Fruit fly (Drosophila melanogaster): Measurements from ENCODE around the gene Ctps.
A peak's percentile ranks its signal among the peaks of the same experiment; 100 is the strongest.

The Ctps gene

DNA sequence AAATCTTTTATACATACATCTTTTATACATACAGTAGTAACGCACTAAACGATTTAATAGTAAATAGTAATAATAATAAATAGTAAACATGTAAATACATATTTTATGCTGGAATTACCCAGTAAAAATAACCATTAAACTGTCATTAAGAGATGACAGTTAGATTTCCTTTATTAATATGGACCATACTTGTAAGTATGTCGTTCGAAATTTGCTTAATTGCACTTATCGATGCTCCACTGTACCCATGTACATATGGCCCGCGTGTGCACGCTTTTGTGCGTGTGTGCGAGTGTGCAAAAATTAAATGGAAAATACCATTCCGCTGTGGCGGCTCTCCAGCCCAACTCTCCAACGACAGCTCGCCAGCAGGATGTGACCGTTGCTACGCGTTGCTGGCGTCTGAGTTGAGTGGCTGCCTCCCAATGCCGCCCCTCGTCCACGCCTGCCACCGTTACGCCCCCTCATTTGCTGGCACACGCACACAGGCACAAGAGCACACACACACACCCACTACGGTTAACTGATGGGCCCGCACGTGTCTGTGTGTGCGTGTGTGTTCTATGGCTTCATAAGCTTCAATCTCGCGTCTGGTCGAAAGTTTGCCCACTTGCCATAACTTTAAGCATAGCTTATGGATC lies 5.1 kb downstream of the Ctps start (continued):
- no peak for TF ChIP-seq da (GFP tag; optimal IDR thresholded peaks at IDR 0.05)
- peak; percentile 36; the same call in 1 of the 2 replicates for TF ChIP-seq Rfx (GFP tag; IDR thresholded peaks at IDR 0.05)
- no peak for TF ChIP-seq stwl (tag; optimal IDR thresholded peaks at IDR 0.05)
- peak; percentile 63 for TF ChIP-seq cg (GFP tag; optimal IDR thresholded peaks at IDR 0.05)
- TF ChIP-seq pan (optimal IDR thresholded peaks at IDR 0.05) = no peak
- peak in 1 of 2 experiments; percentile 37 for TF ChIP-seq pan (GFP tag; optimal IDR thresholded peaks at IDR 0.05 in 1 of 2, IDR thresholded peaks at IDR 0.05 in 1 of 2)

DNA sequence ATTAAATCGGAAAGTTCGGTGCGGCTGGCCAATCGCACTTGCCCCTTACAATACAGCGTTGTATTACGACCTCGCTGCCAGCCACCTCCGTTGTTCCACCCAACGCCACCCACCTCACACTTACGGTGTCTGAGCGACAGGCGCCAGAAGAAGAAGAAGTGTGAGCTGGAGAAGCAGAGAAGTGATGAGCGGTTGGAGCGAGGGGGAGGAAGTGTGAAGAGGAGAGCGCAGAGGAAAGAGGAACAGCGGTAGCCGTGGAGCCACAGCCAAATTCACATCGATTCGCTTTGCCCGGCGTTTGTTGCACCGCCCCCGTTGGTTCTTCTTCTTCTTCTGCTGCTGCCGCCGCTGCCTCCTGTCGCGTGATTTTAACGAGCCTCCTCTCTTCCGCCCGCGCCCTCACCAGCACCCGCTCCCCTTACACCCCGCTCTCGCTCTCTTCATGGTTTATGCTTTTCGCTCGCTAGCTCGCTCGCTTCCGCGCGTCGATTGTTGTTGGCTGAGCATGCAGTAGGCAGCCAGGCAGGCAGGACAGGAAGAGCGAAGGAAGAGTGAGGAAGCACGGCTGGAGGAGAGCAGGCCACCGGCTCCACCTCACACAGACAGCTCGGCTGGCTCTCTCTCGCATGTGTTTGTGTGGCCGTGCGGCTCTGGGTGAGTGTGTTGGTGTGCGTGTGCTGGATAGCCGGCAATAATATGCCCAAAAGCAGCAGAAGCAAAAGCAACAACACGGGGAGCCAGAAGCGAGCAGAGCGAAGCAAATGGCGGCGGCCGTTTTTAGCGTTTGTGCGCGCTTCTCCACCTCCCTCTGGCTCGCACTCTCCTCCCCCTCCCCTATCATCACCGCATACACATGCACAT lies 6.5 kb downstream of the Ctps start:
- TF ChIP-seq zfh2 (GFP tag; optimal IDR thresholded peaks at IDR 0.05) (no peak), chn (GFP tag; optimal IDR thresholded peaks at IDR 0.05) (no peak), CG1603 (tag; optimal IDR thresholded peaks at IDR 0.05) (no peak), scrt (GFP tag; optimal IDR thresholded peaks at IDR 0.05) (peak; percentile 30), Hey (tag; optimal IDR thresholded peaks at IDR 0.05) (peak; percentile 12), CG15011 (GFP tag; optimal IDR thresholded peaks at IDR 0.05) (no peak), crol (GFP tag; IDR thresholded peaks at IDR 0.05) (peak; percentile 99), CG9876 (GFP tag; optimal IDR thresholded peaks at IDR 0.05) (peak; percentile 12), CG31224 (GFP tag; IDR thresholded peaks at IDR 0.05) (no peak), HmgZ (tag; optimal IDR thresholded peaks at IDR 0.05) (no peak), fd96Cb (tag; optimal IDR thresholded peaks at IDR 0.05) (no peak), cad (GFP tag; optimal IDR thresholded peaks at IDR 0.05) (no peak), da (GFP tag; optimal IDR thresholded peaks at IDR 0.05) (no peak), dysf (GFP tag; IDR thresholded peaks at IDR 0.05) (no peak), tll (GFP tag; optimal IDR thresholded peaks at IDR 0.05) (no peak), MTF-1 (GFP tag; optimal IDR thresholded peaks at IDR 0.05; ENCODE audit: borderline replicate concordance) (no peak), gce (GFP tag; IDR thresholded peaks at IDR 0.05) (no peak), ssp (GFP tag; IDR thresholded peaks at IDR 0.05) (no peak), CG10274 (GFP tag; optimal IDR thresholded peaks at IDR 0.05) (no peak), HLH3B (GFP tag; IDR thresholded peaks at IDR 0.05) (no peak), stc (GFP tag; IDR thresholded peaks at IDR 0.05) (no peak), CG3163 (GFP tag; optimal IDR thresholded peaks at IDR 0.05) (peak; percentile 48), CG31388 (GFP tag; optimal IDR thresholded peaks at IDR 0.05) (no peak), Adf1 (GFP tag; IDR thresholded peaks at IDR 0.05) (peak; percentile 80; the same call in 1 of the 2 replicates), Lim3 (GFP tag; IDR thresholded peaks at IDR 0.05) (no peak), CG7556 (GFP tag; optimal IDR thresholded peaks at IDR 0.05) (no peak), en (GFP tag; optimal IDR thresholded peaks at IDR 0.05) (no peak), ash1 (GFP tag; optimal IDR thresholded peaks at IDR 0.05) (no peak), NK7.1 (GFP tag; optimal IDR thresholded peaks at IDR 0.05) (no peak), CG8388 (GFP tag; optimal IDR thresholded peaks at IDR 0.05) (no peak), Lhr (GFP tag; optimal IDR thresholded peaks at IDR 0.05) (no peak), sug (tag; optimal IDR thresholded peaks at IDR 0.05) (no peak), jing (GFP tag; optimal IDR thresholded peaks at IDR 0.05) (no peak), slp2 (GFP tag; optimal IDR thresholded peaks at IDR 0.05) (no peak), odd (GFP tag; optimal IDR thresholded peaks at IDR 0.05) (no peak), emc (GFP tag; optimal IDR thresholded peaks at IDR 0.05) (no peak), CG16863 (GFP tag; optimal IDR thresholded peaks at IDR 0.05) (no peak), Hand (GFP tag; optimal IDR thresholded peaks at IDR 0.05) (no peak), Atf6 (GFP tag; IDR thresholded peaks at IDR 0.05) (no peak), CG33557 (GFP tag; optimal IDR thresholded peaks at IDR 0.05) (no peak), ci (GFP tag; IDR thresholded peaks at IDR 0.05) (peak; percentile 43; the same call in 1 of the 3 replicates), BEAF-32 (GFP tag; optimal IDR thresholded peaks at IDR 0.05) (no peak)

All from whole organism, embryonic.